Worm (Caenorhabditis elegans): ENCODE results near the gene C08G9.1.

Gene C08G9.1

DNA sequence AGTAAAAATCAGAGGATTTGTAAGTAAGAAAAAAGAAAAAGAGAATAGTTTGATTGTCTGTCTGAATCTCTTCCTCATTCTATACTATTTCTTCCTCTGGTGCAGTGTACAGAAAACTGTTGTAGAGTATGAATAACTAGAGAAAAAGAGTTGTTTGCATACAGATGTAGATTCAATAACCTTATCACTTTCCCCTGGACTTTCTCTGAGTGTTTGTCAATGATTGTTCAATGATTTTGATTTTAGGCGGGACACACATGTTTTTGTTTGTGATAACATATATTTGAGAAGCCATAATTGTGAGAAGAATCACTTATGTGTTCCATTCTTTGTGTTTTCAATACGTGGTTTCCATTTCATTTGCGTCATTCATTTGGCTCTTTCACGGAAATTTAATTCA is 20.6 kb downstream of the C08G9.1 start:
- no peak for TF ChIP-seq ceh-9 (tag; optimal IDR thresholded peaks at IDR 0.05)
- peak; percentile 60 for TF ChIP-seq elt-2 (tag; optimal IDR thresholded peaks at IDR 0.05)

ce11 chrIV:7689326-7689725 is 30.8 kb downstream of the C08G9.1 start:
- TF ChIP-seq ceh-6 (GFP tag; optimal IDR thresholded peaks at IDR 0.05) (no peak), ceh-14 (tag; optimal IDR thresholded peaks at IDR 0.05) (no peak)

ce11 chrIV:7692451-7692850 is 33.9 kb downstream of the C08G9.1 start:
- TF ChIP-seq hlh-6 (tag; optimal IDR thresholded peaks at IDR 0.05) = no peak
- no peak for TF ChIP-seq K02D7.2 (tag; optimal IDR thresholded peaks at IDR 0.05)
- TF ChIP-seq lim-6 (tag; optimal IDR thresholded peaks at IDR 0.05) = no peak
- no peak for TF ChIP-seq nhr-11 (tag; optimal IDR thresholded peaks at IDR 0.05)
- no peak for TF ChIP-seq F13H6.1 (tag; optimal IDR thresholded peaks at IDR 0.05)
- TF ChIP-seq hlh-15 (tag; optimal IDR thresholded peaks at IDR 0.05) = no peak

DNA sequence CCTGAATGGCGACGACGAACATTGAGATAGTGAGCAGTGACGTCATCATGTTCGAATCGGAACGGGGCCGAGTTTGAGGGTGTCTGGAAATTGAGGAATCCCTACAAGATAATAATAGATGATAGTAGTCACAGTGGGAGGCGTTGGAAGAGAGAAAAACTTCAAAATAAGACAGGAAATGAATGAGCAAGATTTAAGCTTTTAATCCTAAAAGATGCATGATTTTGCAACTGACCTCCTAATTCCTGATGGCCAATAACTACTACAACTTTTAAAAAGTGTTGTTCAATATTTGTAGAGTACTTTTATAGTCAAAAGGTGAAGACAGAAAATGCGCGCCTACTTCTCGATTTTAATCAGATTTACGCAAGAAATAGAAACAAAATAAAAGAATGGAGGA is 39.8 kb downstream of the C08G9.1 start, which contains the start of gene flp-13:
Gene flp-13, minus strand, starts transcription at position 101 of the 400 bp plus-strand sequence.
- TF ChIP-seq odd-2 (tag; optimal IDR thresholded peaks at IDR 0.05) (no peak), tbx-7 (tag; optimal IDR thresholded peaks at IDR 0.05) (no peak), fkh-10 (GFP tag; optimal IDR thresholded peaks at IDR 0.05) (no peak), unc-3 (GFP tag; conservative IDR thresholded peaks at IDR 0.05) (no peak), unc-3 (tag; optimal IDR thresholded peaks at IDR 0.05) (no peak), ceh-48 (tag; optimal IDR thresholded peaks at IDR 0.05) (no peak)

DNA sequence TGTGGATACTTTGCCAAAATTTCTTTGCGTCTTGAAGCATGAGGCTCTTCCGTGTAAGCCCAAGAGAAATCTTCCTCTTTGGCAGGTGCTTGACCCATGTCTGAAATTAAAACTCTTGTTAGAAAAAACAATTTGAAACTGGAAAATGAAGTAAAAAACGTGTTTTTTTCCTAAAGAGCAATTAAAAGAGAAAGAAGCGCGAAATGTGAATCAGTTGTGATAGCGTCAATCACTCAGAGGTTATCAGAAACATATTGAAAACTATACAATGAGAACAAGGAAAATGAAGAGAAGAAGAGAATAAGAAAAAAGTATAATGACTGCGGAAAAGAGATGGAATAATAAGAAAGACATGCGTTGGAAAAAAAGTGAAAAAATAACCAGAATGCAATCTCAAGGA is 48.2 kb downstream of the C08G9.1 start, which contains the start of gene F33D4.4:
Gene F33D4.4, minus strand, starts transcription at position 101 of the 400 bp plus-strand sequence.
- TF ChIP-seq ceh-48 (tag; optimal IDR thresholded peaks at IDR 0.05) = no peak
- no peak for TF ChIP-seq pros-1 (tag; optimal IDR thresholded peaks at IDR 0.05)
- no peak for TF ChIP-seq sox-2 (GFP tag; IDR thresholded peaks at IDR 0.05)
- no peak for TF ChIP-seq hlh-6 (tag; optimal IDR thresholded peaks at IDR 0.05)
- TF ChIP-seq ttx-3 (tag; optimal IDR thresholded peaks at IDR 0.05) = no peak
- no peak for TF ChIP-seq lim-6 (tag; optimal IDR thresholded peaks at IDR 0.05)
- no peak for TF ChIP-seq madf-2 (tag; optimal IDR thresholded peaks at IDR 0.05)
- TF ChIP-seq Y22D7AL.16 (tag; optimal IDR thresholded peaks at IDR 0.05) = no peak
- no peak for TF ChIP-seq zip-5 (tag; optimal IDR thresholded peaks at IDR 0.05)
- no peak for TF ChIP-seq hlh-30 (tag; optimal IDR thresholded peaks at IDR 0.05; ENCODE audit: insufficient read depth)
- TF ChIP-seq C38D4.7 (GFP tag; optimal IDR thresholded peaks at IDR 0.05) = no peak
- TF ChIP-seq che-1 (tag; optimal IDR thresholded peaks at IDR 0.05) = no peak
- no peak for TF ChIP-seq unc-86 (tag; optimal IDR thresholded peaks at IDR 0.05)

DNA sequence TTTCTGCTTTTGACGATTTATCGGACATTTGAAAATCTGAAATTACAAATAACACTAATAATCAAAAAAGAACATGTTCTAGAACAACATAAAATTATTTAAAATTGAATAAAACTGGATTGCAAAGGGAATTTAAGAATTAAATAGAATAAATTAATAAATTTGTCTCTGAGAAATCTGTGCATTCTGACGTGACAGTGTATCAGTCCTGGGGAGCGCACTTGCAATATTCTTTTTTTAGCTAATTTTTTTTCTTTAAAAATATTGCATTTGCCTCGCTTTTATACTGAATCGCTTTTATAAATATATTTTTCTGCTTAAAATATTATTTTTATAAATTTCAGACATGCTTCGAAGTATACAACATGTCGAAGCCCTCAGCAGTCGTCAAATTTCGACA is 51.1 kb downstream of the C08G9.1 start, which contains the start of the genes mrpl-1, emc-6 and mrps-24:
Gene mrpl-1, minus strand, starts transcription at position 1 of the 400 bp plus-strand sequence.
Gene emc-6, minus strand, starts transcription at position 36 of the 400 bp plus-strand sequence.
Gene mrps-24, plus strand, starts transcription at position 345 of the 400 bp plus-strand sequence.
- TF ChIP-seq unc-42 (tag; optimal IDR thresholded peaks at IDR 0.05) (peak; percentile 78), nfya-1 (tag; optimal IDR thresholded peaks at IDR 0.05) (peak; percentile 24), ttx-3 (tag; optimal IDR thresholded peaks at IDR 0.05) (no peak), odd-2 (tag; optimal IDR thresholded peaks at IDR 0.05) (no peak), elt-2 (tag; optimal IDR thresholded peaks at IDR 0.05) (no peak), pqm-1 (tag; optimal IDR thresholded peaks at IDR 0.05) (no peak)

- TF ChIP-seq dmd-4 (tag; optimal IDR thresholded peaks at IDR 0.05; ENCODE audit: borderline replicate concordance) (no peak), elt-2 (tag; optimal IDR thresholded peaks at IDR 0.05) (peak; percentile 89)
Measured at ce11 chrIV:7710824-7711223, 52.3 kb downstream of the C08G9.1 start, which contains the start of gene nhr-8. nhr-8 (plus strand) TSS chrIV:7710983.

Measured in whole organism, late embryonic.